Fruit fly (Drosophila melanogaster) whole organism, pupa: ENCODE measurements around the gene wam.

ENCODE experiments used
- CG12605 ChIP-seq: fragments of 200-800 bp; sonication (Bioruptor generic); IDR thresholded peaks from 2 replicates; pipeline ENCODE4 v1.3.6; 2022; ENCODE audit warnings: missing biosample characterization, missing genetic modification characterization
- CG4496 ChIP-seq: fragments of 200-800 bp; sonication (Bioruptor generic); IDR thresholded peaks from 3 replicates; pipeline ENCODE4 v1.3.6; 2022; ENCODE audit warnings: missing biosample characterization, missing genetic modification characterization
- CG8301 ChIP-seq: fragments of 200-800 bp; sonication (Bioruptor generic); optimal IDR thresholded peaks from 2 replicates; lab custom pipeline; 2018; ENCODE audit warnings: missing biosample characterization, mild to moderate bottlenecking, missing genetic modification characterization
- EcR ChIP-seq: fragments of 200-800 bp; sonication (Bioruptor generic); optimal IDR thresholded peaks from 3 replicates; lab custom pipeline; 2019; ENCODE audit warnings: missing biosample characterization, missing genetic modification characterization, mild to moderate bottlenecking, moderate library complexity, missing genetic modification reagents
- gl ChIP-seq: fragments of 200-800 bp; sonication (Bioruptor generic); optimal IDR thresholded peaks from 2 replicates; lab custom pipeline; 2018; ENCODE audit warnings: missing biosample characterization, mild to moderate bottlenecking, missing genetic modification characterization

dm6 chr3R:23239051-23239450 is 48.8 kb downstream of the wam start:
- no peak for TF ChIP-seq gl (tag; lab: Kevin White, UChicago)
- TF ChIP-seq EcR (GFP tag; lab: Kevin White, UChicago) = no peak
- TF ChIP-seq CG8301 (tag; lab: Kevin White, UChicago) = no peak
- TF ChIP-seq CG4496 (GFP tag; lab: Robert Waterston, UW) = no peak
- no peak for TF ChIP-seq CG12605 (GFP tag; lab: Robert Waterston, UW)
